Fruit fly (Drosophila melanogaster) whole organism, prepupa: ENCODE data around the gene CG43897.

Source experiments
- CG6792 ChIP-seq: fragments of 200-800 bp; sonication (Bioruptor generic); optimal IDR thresholded peaks from 3 replicates; lab custom pipeline; 2016; ENCODE audit warnings: missing biosample characterization, missing genetic modification characterization
- Gug ChIP-seq: fragments of 200-800 bp; sonication (Bioruptor generic); IDR thresholded peaks from 2 replicates; pipeline ENCODE4 v1.3.6; 2022; ENCODE audit warnings: missing biosample characterization, missing genetic modification characterization
- Hr4 ChIP-seq: fragments of 200-800 bp; sonication (Bioruptor generic); optimal IDR thresholded peaks from 3 replicates; lab custom pipeline; 2016; ENCODE audit warnings: missing biosample characterization, missing genetic modification characterization
- Sox15 ChIP-seq: fragments of 200-800 bp; sonication (Bioruptor generic); optimal IDR thresholded peaks from 3 replicates; lab custom pipeline; 2016; ENCODE audit warnings: missing biosample characterization, missing genetic modification characterization
- dac ChIP-seq: fragments of 200-800 bp; sonication (Bioruptor generic); optimal IDR thresholded peaks from 2 replicates; lab custom pipeline; 2017; ENCODE audit warnings: missing biosample characterization, mild to moderate bottlenecking, missing genetic modification characterization
- eg ChIP-seq: fragments of 200-800 bp; sonication (Bioruptor generic); IDR thresholded peaks from 3 replicates; pipeline ENCODE4 v1.3.6; 2022; ENCODE audit warnings: missing biosample characterization, missing genetic modification characterization
- esn ChIP-seq: fragments of 200-800 bp; sonication (Bioruptor generic); optimal IDR thresholded peaks from 2 replicates; lab custom pipeline; 2016; ENCODE audit warnings: missing biosample characterization, mild to moderate bottlenecking, missing genetic modification characterization, moderate library complexity

DNA sequence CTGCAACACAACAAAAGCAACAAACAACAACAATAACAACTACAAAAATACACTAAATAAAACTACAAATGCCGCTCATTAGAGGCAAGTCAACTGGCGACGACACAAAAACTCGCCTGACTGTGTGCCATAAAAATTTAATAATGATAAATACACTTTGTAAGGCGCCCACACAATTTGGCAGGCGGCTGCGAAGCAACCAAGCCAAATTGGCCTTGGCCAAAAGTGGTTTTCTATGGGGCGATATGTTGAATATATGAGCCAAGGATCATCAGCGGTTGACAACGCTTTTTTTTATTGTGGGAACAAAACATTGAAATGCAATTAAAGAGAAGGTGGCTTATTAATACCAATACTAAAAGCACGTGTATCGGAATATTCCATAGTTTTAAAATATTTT is 36.5 kb downstream of the CG43897 start:
- TF ChIP-seq Gug (GFP tag; lab: Robert Waterston, UW) (no peak), eg (no peak), esn (GFP tag; lab: Kevin White, UChicago) (no peak), Hr4 (GFP tag; lab: Kevin White, UChicago) (no peak), Sox15 (no peak), CG6792 (GFP tag; lab: Kevin White, UChicago) (no peak), dac (no peak)
